Worm (Caenorhabditis elegans) whole organism, L3 larva: ENCODE measurements around the gene F17E9.15.

Experiments used
- ZK546.5 ChIP-seq: sonication (generic microtip); optimal IDR thresholded peaks from 2 replicates; lab custom pipeline; 2017; ENCODE audit warnings: missing biosample characterization, missing genetic modification characterization
- aly-2 ChIP-seq: fragments of 150-350 bp; optimal IDR thresholded peaks from 2 replicates; lab custom pipeline; 2014; ENCODE audit warnings: missing biosample characterization, missing genetic modification characterization
- ama-1 ChIP-seq: fragments of 150-350 bp; optimal IDR thresholded peaks from 2 replicates; lab custom pipeline; 2018
- ceh-16 ChIP-seq: sonication (generic microtip); optimal IDR thresholded peaks from 2 replicates; lab custom pipeline; 2017; ENCODE audit warnings: missing biosample characterization, missing genetic modification characterization
- ceh-28 ChIP-seq: fragments of 150-350 bp; optimal IDR thresholded peaks from 2 replicates; lab custom pipeline; 2014; ENCODE audit warnings: missing biosample characterization, missing genetic modification reagents, missing genetic modification characterization
- ceh-82 ChIP-seq: fragments of 150-350 bp; optimal IDR thresholded peaks from 2 replicates; lab custom pipeline; 2014; ENCODE audit warnings: missing biosample characterization, missing genetic modification characterization
- ceh-9 ChIP-seq: sonication (generic microtip); optimal IDR thresholded peaks from 2 replicates; lab custom pipeline; 2018; ENCODE audit warnings: missing biosample characterization, missing genetic modification characterization
- daf-12 ChIP-seq: fragments of 150-350 bp; optimal IDR thresholded peaks from 2 replicates; lab custom pipeline; 2014; ENCODE audit warnings: missing biosample characterization, missing genetic modification reagents, missing genetic modification characterization
- egl-27 ChIP-seq: sonication (generic microtip); optimal IDR thresholded peaks from 4 replicates; lab custom pipeline; 2017; ENCODE audit warnings: missing biosample characterization, missing genetic modification reagents, missing genetic modification characterization
- egl-5 ChIP-seq: fragments of 150-350 bp; optimal IDR thresholded peaks from 2 replicates; lab custom pipeline; 2017; ENCODE audit warnings: missing biosample characterization, missing genetic modification reagents, missing genetic modification characterization, inconsistent platforms
- elt-2 ChIP-seq: sonication (generic microtip); optimal IDR thresholded peaks from 2 replicates; lab custom pipeline; 2016; ENCODE audit warnings: missing genetic modification reagents, mild to moderate bottlenecking, missing genetic modification characterization, missing compliant biosample characterization
- elt-3 ChIP-seq, 3 experiments: fragments of 150-350 bp in 1 of 3; sonication (generic microtip) in 2 of 3; optimal IDR thresholded peaks; 2 replicates in 2 of 3; 4 replicates in 1 of 3; lab custom pipeline; 2014 to 2017; ENCODE audit warnings: missing biosample characterization in 3 of 3, missing genetic modification characterization in 3 of 3
- eor-1 ChIP-seq, 2 experiments: fragments of 150-350 bp; optimal IDR thresholded peaks; 2 replicates each; lab custom pipeline; 2014 to 2018; ENCODE audit warnings: missing biosample characterization in 2 of 2, missing genetic modification characterization in 2 of 2
- fkh-2 ChIP-seq: fragments of 150-350 bp; optimal IDR thresholded peaks from 2 replicates; lab custom pipeline; 2014; ENCODE audit warnings: missing biosample characterization, missing genetic modification reagents, missing genetic modification characterization
- fos-1 ChIP-seq: fragments of 150-350 bp; optimal IDR thresholded peaks from 2 replicates; lab custom pipeline; 2014; ENCODE audit warnings: missing biosample characterization, missing genetic modification characterization
- hmg-11 ChIP-seq: sonication (generic microtip); optimal IDR thresholded peaks from 2 replicates; lab custom pipeline; 2016; ENCODE audit warnings: missing genetic modification characterization, missing compliant biosample characterization
- jun-1 ChIP-seq: fragments of 150-350 bp; optimal IDR thresholded peaks from 2 replicates; lab custom pipeline; 2014; ENCODE audit warnings: missing biosample characterization, missing genetic modification reagents, missing genetic modification characterization
- lin-15B ChIP-seq: fragments of 150-350 bp; optimal IDR thresholded peaks from 2 replicates; lab custom pipeline; 2014; ENCODE audit warnings: missing biosample characterization, missing genetic modification characterization
- lin-39 ChIP-seq: fragments of 150-350 bp; optimal IDR thresholded peaks from 2 replicates; lab custom pipeline; 2018; ENCODE audit warnings: missing biosample characterization, missing genetic modification reagents, missing genetic modification characterization
- lsy-12 ChIP-seq: sonication (generic microtip); optimal IDR thresholded peaks from 2 replicates; lab custom pipeline; 2016; ENCODE audit warnings: mild to moderate bottlenecking, missing genetic modification characterization, missing compliant biosample characterization
- nfya-1 ChIP-seq: sonication (generic microtip); optimal IDR thresholded peaks from 2 replicates; lab custom pipeline; 2017; ENCODE audit warnings: missing genetic modification characterization, mild to moderate bottlenecking, missing compliant biosample characterization, antibody characterized with exemption, moderate library complexity; ENCODE audit not compliant: insufficient read depth
- nhr-12 ChIP-seq: fragments of 150-350 bp; optimal IDR thresholded peaks from 2 replicates; lab custom pipeline; 2014; ENCODE audit warnings: missing biosample characterization, missing genetic modification characterization
- nhr-23 ChIP-seq: fragments of 150-350 bp; optimal IDR thresholded peaks from 2 replicates; lab custom pipeline; 2014; ENCODE audit warnings: missing biosample characterization, missing genetic modification reagents, missing genetic modification characterization
- nhr-237 ChIP-seq: fragments of 150-350 bp; optimal IDR thresholded peaks from 2 replicates; lab custom pipeline; 2014; ENCODE audit warnings: missing biosample characterization, missing genetic modification characterization
- nhr-25 ChIP-seq: sonication (generic microtip); optimal IDR thresholded peaks from 2 replicates; lab custom pipeline; 2017; ENCODE audit warnings: missing biosample characterization, missing genetic modification characterization
- nhr-43 ChIP-seq: sonication (generic microtip); optimal IDR thresholded peaks from 2 replicates; lab custom pipeline; 2016; ENCODE audit warnings: mild to moderate bottlenecking, missing genetic modification characterization, missing compliant biosample characterization; ENCODE audit not compliant: poor library complexity, severe bottlenecking
- nhr-67 ChIP-seq: fragments of 150-350 bp; optimal IDR thresholded peaks from 2 replicates; lab custom pipeline; 2014; ENCODE audit warnings: missing biosample characterization, missing genetic modification characterization
- nhr-76 ChIP-seq: fragments of 150-350 bp; sonication (generic microtip); optimal IDR thresholded peaks from 5 replicates; lab custom pipeline; 2014; ENCODE audit warnings: missing biosample characterization, missing genetic modification characterization
- nhr-77 ChIP-seq: fragments of 150-350 bp; optimal IDR thresholded peaks from 2 replicates; lab custom pipeline; 2014; ENCODE audit warnings: missing biosample characterization, missing genetic modification characterization
- pha-4 ChIP-seq: fragments of 150-350 bp; optimal IDR thresholded peaks from 2 replicates; lab custom pipeline; 2014; ENCODE audit warnings: missing biosample characterization, missing genetic modification reagents, missing genetic modification characterization
- pqm-1 ChIP-seq: fragments of 150-350 bp; optimal IDR thresholded peaks from 2 replicates; lab custom pipeline; 2017; ENCODE audit warnings: missing biosample characterization, missing genetic modification characterization, inconsistent platforms
- sea-2 ChIP-seq: fragments of 150-350 bp; sonication (generic microtip); optimal IDR thresholded peaks from 4 replicates; lab custom pipeline; 2014; ENCODE audit warnings: missing biosample characterization, missing genetic modification reagents, missing genetic modification characterization
- skn-1 ChIP-seq: fragments of 150-350 bp; optimal IDR thresholded peaks from 2 replicates; lab custom pipeline; 2014; ENCODE audit warnings: missing biosample characterization, missing genetic modification characterization
- zag-1 ChIP-seq: fragments of 150-350 bp; optimal IDR thresholded peaks from 2 replicates; lab custom pipeline; 2014; ENCODE audit warnings: missing biosample characterization, missing genetic modification characterization
- ztf-11 ChIP-seq: fragments of 150-350 bp; optimal IDR thresholded peaks from 2 replicates; lab custom pipeline; 2014; ENCODE audit warnings: missing biosample characterization, missing genetic modification characterization

The F17E9.15 gene

DNA sequence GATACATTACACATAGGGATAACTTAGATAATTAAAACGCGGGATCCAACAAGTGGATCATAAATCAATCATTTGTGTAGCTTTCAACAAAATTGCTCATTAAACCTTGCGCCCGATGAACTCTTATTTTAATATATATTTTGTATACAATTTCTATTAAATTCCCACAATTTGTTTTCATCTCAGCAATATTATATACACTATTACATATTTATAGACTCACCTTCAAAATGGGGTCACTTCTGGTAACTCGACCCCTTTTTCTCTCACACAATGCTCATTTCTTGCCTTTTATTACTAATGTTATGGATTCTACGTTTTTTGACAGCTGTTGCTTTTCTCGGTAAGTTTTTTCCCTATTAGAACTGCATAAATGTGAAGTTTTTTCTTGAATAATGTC lies 7.6 kb upstream of the F17E9.15 start, which contains the start of gene lgc-6:
TSS of gene lgc-6 (plus strand) at position 301 of the 400 bp plus-strand sequence.
- no peak for TF ChIP-seq fkh-2
- no peak for TF ChIP-seq daf-12 (tag; lab: Kevin White, UChicago)
- no peak for TF ChIP-seq lin-39
- no peak for TF ChIP-seq eor-1 (tag; optimal IDR thresholded peaks at IDR 0.05; lab: Kevin White, UChicago)
- no peak for TF ChIP-seq ztf-11 (tag; lab: Kevin White, UChicago)
- no peak for TF ChIP-seq zag-1 (tag; lab: Kevin White, UChicago)
- TF ChIP-seq nhr-77 = no peak
- TF ChIP-seq lsy-12 = no peak
- no peak for TF ChIP-seq elt-2 (tag; lab: Kevin White, UChicago)
- TF ChIP-seq ceh-16 (tag; lab: Kevin White, UChicago) = no peak
- TF ChIP-seq nhr-25 = no peak
- no peak for TF ChIP-seq nhr-23
- TF ChIP-seq ceh-9 (tag; lab: Kevin White, UChicago) = no peak
- TF ChIP-seq ZK546.5 (tag; lab: Kevin White, UChicago) = no peak

DNA sequence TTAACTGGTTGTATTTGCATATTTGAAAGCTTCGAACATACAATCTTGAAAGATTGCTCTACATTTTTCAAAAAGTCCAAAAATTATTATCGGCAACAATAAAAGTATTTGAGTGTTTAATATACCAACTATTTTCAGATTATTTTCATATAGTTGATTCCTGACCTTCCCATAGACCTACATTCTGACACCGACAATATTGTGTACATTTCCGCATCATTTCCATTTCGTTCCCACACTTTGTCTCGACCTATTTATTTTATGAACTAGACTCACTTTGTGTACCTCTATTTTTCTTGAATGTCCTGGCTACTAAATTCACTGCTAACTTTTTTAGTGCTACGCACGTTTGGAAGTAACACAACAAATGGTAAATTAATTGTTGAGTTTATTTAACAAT lies 4.8 kb upstream of the F17E9.15 start, which contains the start of gene lgc-5:
TSS of gene lgc-5 (plus strand) at position 301 of the 400 bp plus-strand sequence.
- TF ChIP-seq skn-1 (tag; lab: Kevin White, UChicago) = no peak
- no peak for TF ChIP-seq ceh-9 (tag; lab: Kevin White, UChicago)
- TF ChIP-seq elt-3 (tag; optimal IDR thresholded peaks at IDR 0.05; lab: Kevin White, UChicago) = no peak
- no peak for TF ChIP-seq ceh-82 (tag; lab: Kevin White, UChicago)
- TF ChIP-seq jun-1 = no peak
- TF ChIP-seq ZK546.5 (tag; lab: Kevin White, UChicago) = no peak
- no peak for TF ChIP-seq nhr-12 (tag; lab: Kevin White, UChicago)
- TF ChIP-seq lsy-12 = no peak
- TF ChIP-seq elt-2 (tag; lab: Kevin White, UChicago) = no peak
- TF ChIP-seq aly-2 (tag; lab: Kevin White, UChicago) = no peak
- TF ChIP-seq egl-5 (tag; lab: Kevin White, UChicago) = no peak
- TF ChIP-seq pqm-1 = no peak
- no peak for TF ChIP-seq nhr-237 (tag; lab: Kevin White, UChicago)
- TF ChIP-seq nhr-23 = no peak
- TF ChIP-seq ama-1 (lab: Kevin White, UChicago) = no peak
- no peak for TF ChIP-seq nhr-67 (tag; lab: Kevin White, UChicago)
- no peak for TF ChIP-seq lin-15B (tag; lab: Kevin White, UChicago)
- TF ChIP-seq fos-1 (tag; lab: Kevin White, UChicago) = no peak
- no peak for TF ChIP-seq zag-1 (tag; lab: Kevin White, UChicago)
- TF ChIP-seq nhr-25 = no peak

DNA sequence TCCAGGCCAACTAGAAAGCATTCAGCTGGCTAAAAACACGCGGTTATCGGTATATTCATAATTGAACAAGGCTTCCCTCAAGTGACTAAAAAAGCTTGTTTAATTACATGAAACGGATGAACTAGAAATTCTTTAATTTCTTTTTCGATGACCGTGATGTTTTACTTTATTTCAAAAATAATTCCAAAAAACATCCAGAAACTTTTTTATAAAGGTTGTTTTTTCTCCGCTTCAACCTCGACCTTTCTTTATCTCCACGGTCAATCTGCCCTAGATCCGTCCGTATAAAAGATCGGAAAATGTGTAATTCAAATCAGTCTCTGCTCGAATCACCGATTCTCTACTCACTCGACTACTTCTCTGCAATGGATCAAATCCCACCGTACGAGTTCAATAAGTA lies 1.7 kb upstream of the F17E9.15 start, which contains the start of gene F17E9.5:
TSS of gene F17E9.5 (plus strand) at position 301 of the 400 bp plus-strand sequence.
- TF ChIP-seq nhr-76 (tag; lab: Kevin White, UChicago) = no peak
- no peak for TF ChIP-seq nhr-43 (tag; lab: Kevin White, UChicago)
- TF ChIP-seq ama-1 (lab: Kevin White, UChicago) = no peak
- no peak for TF ChIP-seq hmg-11 (tag; lab: Kevin White, UChicago)
- no peak for TF ChIP-seq fkh-2
- no peak for TF ChIP-seq ceh-28
- no peak for TF ChIP-seq pha-4 (tag; lab: Kevin White, UChicago)
- no peak for TF ChIP-seq aly-2 (tag; lab: Kevin White, UChicago)
- no peak for TF ChIP-seq ceh-9 (tag; lab: Kevin White, UChicago)
- TF ChIP-seq nhr-237 (tag; lab: Kevin White, UChicago) = no peak
- no peak for TF ChIP-seq pqm-1
- no peak for TF ChIP-seq skn-1 (tag; lab: Kevin White, UChicago)
- no peak for TF ChIP-seq ZK546.5 (tag; lab: Kevin White, UChicago)
- no peak for TF ChIP-seq ceh-16 (tag; lab: Kevin White, UChicago)
- no peak for TF ChIP-seq nhr-67 (tag; lab: Kevin White, UChicago)
- TF ChIP-seq nfya-1 (tag; lab: Kevin White, UChicago) = no peak

DNA sequence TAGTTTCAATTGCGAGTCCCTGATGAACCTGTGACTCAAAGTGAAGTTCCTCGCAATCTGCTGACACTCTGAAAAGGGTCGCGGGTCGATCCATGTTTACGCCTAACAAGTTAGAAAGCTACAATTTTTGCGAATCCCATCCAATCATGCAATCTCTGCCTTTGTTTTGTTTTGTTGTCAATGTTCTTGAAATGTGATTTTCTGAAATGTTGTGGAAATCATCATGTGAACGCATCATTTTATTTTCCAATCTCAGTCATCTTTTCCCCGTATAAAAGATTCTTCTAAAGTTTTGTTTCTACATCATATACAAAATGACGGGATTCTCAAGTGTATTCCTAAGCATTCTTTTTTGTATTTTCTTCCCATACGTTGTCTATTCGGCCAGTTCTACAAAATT lies 855 bp downstream of the F17E9.15 start, which contains the start of gene F17E9.4:
TSS of gene F17E9.4 (plus strand) at position 301 of the 400 bp plus-strand sequence.
- TF ChIP-seq nhr-43 (tag; lab: Kevin White, UChicago) (no peak), ceh-9 (tag; lab: Kevin White, UChicago) (no peak), nfya-1 (tag; lab: Kevin White, UChicago) (no peak), ztf-11 (tag; lab: Kevin White, UChicago) (no peak), egl-5 (tag; lab: Kevin White, UChicago) (no peak), lsy-12 (no peak), skn-1 (tag; lab: Kevin White, UChicago) (no peak), zag-1 (tag; lab: Kevin White, UChicago) (no peak), elt-2 (tag; lab: Kevin White, UChicago) (no peak), fkh-2 (no peak), lin-39 (no peak), pqm-1 (no peak), egl-27 (tag; lab: Kevin White, UChicago) (no peak), lin-15B (tag; lab: Kevin White, UChicago) (no peak), sea-2 (GFP tag; lab: Kevin White, UChicago) (no peak), ama-1 (lab: Kevin White, UChicago) (no peak)
- TF ChIP-seq, all 47 proteins: peak for 0
